Fruit fly (Drosophila melanogaster) whole organism, embryonic: ENCODE results near the gene LysD.

Experiments used
- Abd-B ChIP-seq: fragments of 200-800 bp; sonication (Bioruptor generic); optimal IDR thresholded peaks from 2 replicates; lab custom pipeline; 2018; ENCODE audit warnings: missing biosample characterization, mild to moderate bottlenecking, missing genetic modification characterization, moderate library complexity
- CG10431 ChIP-seq: fragments of 200-800 bp; sonication (Bioruptor generic); optimal IDR thresholded peaks from 3 replicates; lab custom pipeline; 2018; ENCODE audit warnings: missing biosample characterization, mild to moderate bottlenecking, missing genetic modification characterization
- CG10462 ChIP-seq: fragments of 200-800 bp; sonication (Bioruptor generic); optimal IDR thresholded peaks from 2 replicates; lab custom pipeline; 2016; ENCODE audit warnings: missing biosample characterization, missing genetic modification characterization
- CG12071 ChIP-seq: fragments of 200-800 bp; sonication (Bioruptor generic); optimal IDR thresholded peaks from 3 replicates; lab custom pipeline; 2018; ENCODE audit warnings: missing biosample characterization, mild to moderate bottlenecking, missing genetic modification characterization
- CG12391 ChIP-seq: fragments of 200-800 bp; sonication (Bioruptor generic); optimal IDR thresholded peaks from 3 replicates; lab custom pipeline; 2018; ENCODE audit warnings: missing biosample characterization, mild to moderate bottlenecking, missing genetic modification characterization, moderate library complexity
- CG12942 ChIP-seq: fragments of 200-800 bp; sonication (Bioruptor generic); optimal IDR thresholded peaks from 3 replicates; lab custom pipeline; 2016; ENCODE audit warnings: missing biosample characterization, missing genetic modification characterization
- CG1529 ChIP-seq: fragments of 200-800 bp; sonication (Bioruptor generic); optimal IDR thresholded peaks from 3 replicates; lab custom pipeline; 2018; ENCODE audit warnings: missing biosample characterization, missing genetic modification characterization
- CG15601 ChIP-seq: fragments of 200-800 bp; sonication (Bioruptor generic); optimal IDR thresholded peaks from 3 replicates; lab custom pipeline; 2019; ENCODE audit warnings: missing biosample characterization, mild to moderate bottlenecking, missing genetic modification characterization, moderate library complexity
- CG17912 ChIP-seq: fragments of 200-800 bp; sonication (Bioruptor generic); optimal IDR thresholded peaks from 2 replicates; lab custom pipeline; 2018; ENCODE audit warnings: missing biosample characterization, mild to moderate bottlenecking, missing genetic modification characterization
- CG18619 ChIP-seq: fragments of 200-800 bp; sonication (Bioruptor generic); optimal IDR thresholded peaks from 3 replicates; lab custom pipeline; 2017; ENCODE audit warnings: missing biosample characterization, mild to moderate bottlenecking, missing genetic modification characterization
- CG2116 ChIP-seq: fragments of 200-800 bp; sonication (Bioruptor generic); optimal IDR thresholded peaks from 3 replicates; lab custom pipeline; 2018; ENCODE audit warnings: missing biosample characterization, mild to moderate bottlenecking, missing genetic modification characterization
- CG3163 ChIP-seq: fragments of 200-800 bp; sonication (Bioruptor generic); optimal IDR thresholded peaks from 3 replicates; lab custom pipeline; 2016; ENCODE audit warnings: missing biosample characterization, missing genetic modification characterization
- CG32767 ChIP-seq: fragments of 200-800 bp; sonication (Bioruptor generic); IDR thresholded peaks from 2 replicates; pipeline ENCODE4 v1.3.6; 2022; ENCODE audit warnings: missing biosample characterization, missing genetic modification characterization
- CG3281 ChIP-seq: fragments of 200-800 bp; sonication (Bioruptor generic); optimal IDR thresholded peaks from 3 replicates; lab custom pipeline; 2017; ENCODE audit warnings: missing biosample characterization, mild to moderate bottlenecking, missing genetic modification characterization
- CG33213 ChIP-seq: fragments of 200-800 bp; sonication (Bioruptor generic); optimal IDR thresholded peaks from 3 replicates; lab custom pipeline; 2016; ENCODE audit warnings: missing biosample characterization, missing genetic modification characterization
- CG3407 ChIP-seq: fragments of 200-800 bp; sonication (Bioruptor generic); optimal IDR thresholded peaks from 2 replicates; lab custom pipeline; 2018; ENCODE audit warnings: missing biosample characterization, mild to moderate bottlenecking, missing genetic modification characterization
- CG42726 ChIP-seq: fragments of 200-800 bp; sonication (Bioruptor generic); IDR thresholded peaks from 2 replicates; pipeline ENCODE4 v1.3.6; 2022; ENCODE audit warnings: missing biosample characterization, missing genetic modification characterization; ENCODE audit not compliant: partially characterized antibody
- CG4360 ChIP-seq: fragments of 200-800 bp; sonication (Bioruptor generic); IDR thresholded peaks from 2 replicates; pipeline ENCODE4 v1.3.6; 2022; ENCODE audit warnings: missing biosample characterization, missing genetic modification characterization
- CG5245 ChIP-seq: fragments of 200-800 bp; sonication (Bioruptor generic); optimal IDR thresholded peaks from 3 replicates; lab custom pipeline; 2016; ENCODE audit warnings: missing biosample characterization, missing genetic modification characterization
- CG6175 ChIP-seq: fragments of 200-800 bp; sonication (Bioruptor generic); IDR thresholded peaks from 3 replicates; pipeline ENCODE4 v1.3.6; 2022; ENCODE audit warnings: missing biosample characterization, missing genetic modification characterization
- CG8089 ChIP-seq: fragments of 200-800 bp; sonication (Bioruptor generic); optimal IDR thresholded peaks from 3 replicates; lab custom pipeline; 2016; ENCODE audit warnings: missing biosample characterization, missing genetic modification characterization
- CG9817 ChIP-seq: fragments of 200-800 bp; sonication (Bioruptor generic); optimal IDR thresholded peaks from 2 replicates; lab custom pipeline; 2018; ENCODE audit warnings: missing biosample characterization, mild to moderate bottlenecking, missing genetic modification characterization, moderate library complexity
- D ChIP-seq, 2 experiments: fragments of 200-800 bp in 1 of 2; fragments of >200 bp in 1 of 2; sonication (Bioruptor generic) in 1 of 2; optimal IDR thresholded peaks; 2 replicates in 1 of 2; 3 replicates in 1 of 2; lab custom pipeline; 2017; ENCODE audit warnings: mild to moderate bottlenecking in 1 of 2, missing biosample characterization in 1 of 2, missing genetic modification characterization in 1 of 2, missing genetic modification reagents in 1 of 2
- Dek ChIP-seq: fragments of 200-800 bp; sonication (Bioruptor generic); optimal IDR thresholded peaks from 3 replicates; lab custom pipeline; 2019; ENCODE audit warnings: missing biosample characterization, mild to moderate bottlenecking, missing genetic modification characterization, moderate library complexity
- ERR ChIP-seq: fragments of 200-800 bp; sonication (Bioruptor generic); optimal IDR thresholded peaks from 2 replicates; lab custom pipeline; 2016; ENCODE audit warnings: missing biosample characterization, missing genetic modification characterization
- Ets97D ChIP-seq: fragments of 200-800 bp; sonication (Bioruptor generic); optimal IDR thresholded peaks from 3 replicates; lab custom pipeline; 2016; ENCODE audit warnings: missing biosample characterization, missing genetic modification characterization
- Fer2 ChIP-seq: fragments of 200-800 bp; sonication (Bioruptor generic); optimal IDR thresholded peaks from 2 replicates; lab custom pipeline; 2018; ENCODE audit warnings: missing biosample characterization, mild to moderate bottlenecking, missing genetic modification characterization, moderate library complexity
- Fer3 ChIP-seq: fragments of 200-800 bp; sonication (Bioruptor generic); optimal IDR thresholded peaks from 2 replicates; lab custom pipeline; 2018; ENCODE audit warnings: missing biosample characterization, mild to moderate bottlenecking, missing genetic modification characterization, moderate library complexity
- HLH3B ChIP-seq: fragments of 200-800 bp; sonication (Bioruptor generic); IDR thresholded peaks from 2 replicates; pipeline ENCODE4 v1.3.6; 2022; ENCODE audit warnings: missing biosample characterization, missing genetic modification characterization
- Hr3 ChIP-seq: fragments of 200-800 bp; sonication (Bioruptor generic); optimal IDR thresholded peaks from 3 replicates; lab custom pipeline; 2016; ENCODE audit warnings: missing biosample characterization, missing genetic modification characterization
- Jarid2 ChIP-seq: fragments of 200-800 bp; sonication (Bioruptor generic); optimal IDR thresholded peaks from 3 replicates; lab custom pipeline; 2017; ENCODE audit warnings: mild to moderate bottlenecking, missing biosample characterization, missing genetic modification reagents, missing genetic modification characterization
- Myb ChIP-seq: fragments of 200-800 bp; sonication (Bioruptor generic); optimal IDR thresholded peaks from 2 replicates; lab custom pipeline; 2016; ENCODE audit warnings: missing biosample characterization, missing genetic modification characterization
- NC2β ChIP-seq: fragments of 200-800 bp; sonication (Bioruptor generic); optimal IDR thresholded peaks from 2 replicates; lab custom pipeline; 2016; ENCODE audit warnings: missing biosample characterization, missing genetic modification characterization
- Rfx ChIP-seq: fragments of 200-800 bp; sonication (Bioruptor generic); IDR thresholded peaks from 2 replicates; pipeline ENCODE4 v1.3.6; 2022; ENCODE audit warnings: missing biosample characterization, missing genetic modification characterization
- Six4 ChIP-seq: fragments of 200-800 bp; sonication (Bioruptor generic); optimal IDR thresholded peaks from 2 replicates; lab custom pipeline; 2016; ENCODE audit warnings: missing biosample characterization, missing genetic modification characterization
- al ChIP-seq: fragments of 200-800 bp; sonication (Bioruptor generic); IDR thresholded peaks from 2 replicates; pipeline ENCODE4 v1.3.6; 2022; ENCODE audit warnings: missing biosample characterization, missing genetic modification characterization
- bsh ChIP-seq, 2 experiments: fragments of 200-800 bp; sonication (Bioruptor generic); optimal IDR thresholded peaks; 2 replicates each; lab custom pipeline; 2017 to 2018; ENCODE audit warnings: mild to moderate bottlenecking in 2 of 2, missing biosample characterization in 2 of 2, missing genetic modification characterization in 2 of 2, moderate library complexity in 1 of 2
- cato ChIP-seq: fragments of 200-800 bp; sonication (Bioruptor generic); optimal IDR thresholded peaks from 2 replicates; lab custom pipeline; 2016; ENCODE audit warnings: missing biosample characterization, missing genetic modification characterization, borderline replicate concordance
- chinmo ChIP-seq: fragments of 200-800 bp; sonication (Bioruptor generic); IDR thresholded peaks from 4 replicates; pipeline ENCODE4 v1.3.6; 2022; ENCODE audit warnings: missing biosample characterization, missing genetic modification characterization; ENCODE audit not compliant: partially characterized antibody
- da ChIP-seq: fragments of 200-800 bp; sonication (Bioruptor generic); optimal IDR thresholded peaks from 2 replicates; lab custom pipeline; 2016; ENCODE audit warnings: missing biosample characterization, missing genetic modification characterization
- dmrt99B ChIP-seq: fragments of 200-800 bp; sonication (Bioruptor generic); optimal IDR thresholded peaks from 2 replicates; lab custom pipeline; 2018; ENCODE audit warnings: missing biosample characterization, mild to moderate bottlenecking, missing genetic modification characterization, moderate library complexity
- fd96Cb ChIP-seq: fragments of 200-800 bp; sonication (Bioruptor generic); optimal IDR thresholded peaks from 2 replicates; lab custom pipeline; 2018; ENCODE audit warnings: missing biosample characterization, mild to moderate bottlenecking, missing genetic modification characterization, moderate library complexity
- fu2 ChIP-seq: fragments of 200-800 bp; sonication (Bioruptor generic); optimal IDR thresholded peaks from 2 replicates; lab custom pipeline; 2016; ENCODE audit warnings: missing biosample characterization, missing genetic modification characterization
- odd ChIP-seq: fragments of 200-800 bp; sonication (Bioruptor generic); optimal IDR thresholded peaks from 2 replicates; lab custom pipeline; 2017; ENCODE audit warnings: missing biosample characterization, mild to moderate bottlenecking, missing genetic modification characterization
- sens ChIP-seq: fragments of 200-800 bp; sonication (Bioruptor generic); peaks from one replicate; lab custom pipeline; 2016; ENCODE audit warnings: missing biosample characterization, missing genetic modification characterization
- stc ChIP-seq: fragments of 200-800 bp; sonication (Bioruptor generic); IDR thresholded peaks from 2 replicates; pipeline ENCODE4 v1.3.6; 2022; ENCODE audit warnings: missing biosample characterization, missing genetic modification characterization
- stwl ChIP-seq: fragments of 200-800 bp; sonication (Bioruptor generic); optimal IDR thresholded peaks from 3 replicates; lab custom pipeline; 2018; ENCODE audit warnings: missing biosample characterization, mild to moderate bottlenecking, missing genetic modification characterization, moderate library complexity
- toy ChIP-seq: fragments of 200-800 bp; sonication (Bioruptor generic); IDR thresholded peaks from 2 replicates; pipeline ENCODE4 v1.3.6; 2022; ENCODE audit warnings: missing biosample characterization, missing genetic modification characterization
- wdn ChIP-seq: fragments of 200-800 bp; sonication (Bioruptor generic); IDR thresholded peaks from 2 replicates; pipeline ENCODE4 v1.3.6; 2022; ENCODE audit warnings: missing biosample characterization, missing genetic modification characterization
- z ChIP-seq: fragments of 200-800 bp; sonication (Bioruptor generic); IDR thresholded peaks from 3 replicates; pipeline ENCODE4 v1.3.6; 2022; ENCODE audit warnings: missing biosample characterization, missing genetic modification characterization
- zfh2 ChIP-seq: fragments of 200-800 bp; sonication (Bioruptor generic); optimal IDR thresholded peaks from 2 replicates; lab custom pipeline; 2016; ENCODE audit warnings: missing biosample characterization, missing genetic modification characterization

Gene LysD

dm6 chr3L:1166266-1166665 is 44.7 kb downstream of the LysD start (continued):
- TF ChIP-seq CG10431 (GFP tag; lab: Kevin White, UChicago) (peak; percentile 87), Rfx (no peak), CG6175 (GFP tag; lab: Robert Waterston, UW) (no peak), wdn (GFP tag; lab: Robert Waterston, UW) (no peak), CG2116 (GFP tag; lab: Kevin White, UChicago) (peak; percentile 16), HLH3B (GFP tag; lab: Robert Waterston, UW) (peak; percentile 32; the same call in 1 of the 2 replicates), z (GFP tag; lab: Robert Waterston, UW) (peak; percentile 57; the same call in 1 of the 3 replicates), Fer3 (tag; lab: Kevin White, UChicago) (peak; percentile 36), CG12071 (GFP tag; lab: Kevin White, UChicago) (peak; percentile 76), fd96Cb (no peak), Six4 (GFP tag; lab: Kevin White, UChicago) (no peak), Myb (GFP tag; lab: Kevin White, UChicago) (no peak), cato (GFP tag; lab: Kevin White, UChicago) (peak; percentile 25), D (optimal IDR thresholded peaks at IDR 0.05; lab: Kevin White, UChicago) (no peak), D (GFP tag; optimal IDR thresholded peaks at IDR 0.05; lab: Kevin White, UChicago) (peak; percentile 68), bsh (GFP tag; optimal IDR thresholded peaks at IDR 0.05; lab: Kevin White, UChicago) (peak in 1 of 2 experiments; percentile 74), CG42726 (no peak), CG4360 (GFP tag; lab: Robert Waterston, UW) (peak; percentile 10; the same call in 1 of the 2 replicates), CG1529 (peak; percentile 84), CG32767 (GFP tag; lab: Robert Waterston, UW) (no peak), CG12942 (GFP tag; lab: Kevin White, UChicago) (peak; percentile 16), Jarid2 (GFP tag; lab: Kevin White, UChicago) (peak; percentile 32), CG9817 (no peak), Fer2 (peak; percentile 24), CG12391 (tag; lab: Kevin White, UChicago) (no peak), CG8089 (GFP tag; lab: Kevin White, UChicago) (peak; percentile 48), Hr3 (no peak), CG33213 (GFP tag; lab: Kevin White, UChicago) (peak; percentile 64), da (GFP tag; lab: Kevin White, UChicago) (no peak), dmrt99B (peak; percentile 53), CG17912 (peak; percentile 81), NC2β (GFP tag; lab: Kevin White, UChicago) (peak; percentile 20), sens (GFP tag; lab: Kevin White, UChicago) (peak; percentile 94), toy (GFP tag; lab: Robert Waterston, UW) (no peak), CG18619 (GFP tag; lab: Kevin White, UChicago) (peak; percentile 52), Dek (tag; lab: Kevin White, UChicago) (no peak), ERR (GFP tag; lab: Kevin White, UChicago) (no peak), Abd-B (GFP tag; lab: Kevin White, UChicago) (no peak), CG15601 (tag; lab: Kevin White, UChicago) (peak; percentile 92), CG10462 (GFP tag; lab: Kevin White, UChicago) (no peak), CG5245 (GFP tag; lab: Kevin White, UChicago) (no peak), al (GFP tag; lab: Robert Waterston, UW) (no peak), stwl (peak; percentile 1), zfh2 (GFP tag; lab: Kevin White, UChicago) (no peak), CG3407 (GFP tag; lab: Kevin White, UChicago) (peak; percentile 92), CG3163 (peak; percentile 7), stc (peak; percentile 51), fu2 (no peak), chinmo (no peak), Ets97D (GFP tag; lab: Kevin White, UChicago) (no peak), odd (GFP tag; lab: Kevin White, UChicago) (peak; percentile 81), CG3281 (GFP tag; lab: Kevin White, UChicago) (peak; percentile 18)
